Worm (Caenorhabditis elegans): ENCODE measurements around the gene K12B6.9.
A peak's percentile ranks its signal among the peaks of the same experiment; 100 is the strongest.

K12B6.9 gene

DNA sequence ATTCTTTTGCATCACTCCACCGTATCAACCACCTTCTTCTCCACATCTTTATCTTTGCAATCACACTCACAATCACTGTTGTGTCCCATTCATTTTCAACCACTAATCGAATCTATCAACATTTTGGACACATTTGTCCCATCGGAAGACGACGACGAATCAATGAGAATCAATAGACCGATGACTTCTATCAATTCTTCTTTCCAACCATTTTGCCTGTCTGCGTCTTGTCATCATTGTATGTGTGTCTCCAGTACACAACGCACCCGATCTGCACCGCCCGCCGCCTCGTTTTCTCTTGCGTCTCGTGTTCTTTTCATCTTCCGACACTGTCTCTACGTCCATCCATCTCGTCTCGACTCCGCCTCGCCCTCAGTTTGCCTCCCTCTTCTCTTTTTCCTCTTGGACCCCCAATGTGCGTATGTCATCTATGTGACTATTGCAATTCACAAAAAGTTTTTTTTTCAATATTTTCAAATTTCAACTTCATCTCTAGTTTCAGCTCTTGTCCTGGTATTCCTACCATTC, 45.9 kb downstream of the K12B6.9 start, which contains the start of gene dmd-7 (continued):
- TF ChIP-seq cey-2 (tag; optimal IDR thresholded peaks at IDR 0.05; ENCODE audit: borderline replicate concordance, insufficient read depth): peak; percentile 58
- TF ChIP-seq ces-1 (GFP tag; optimal IDR thresholded peaks at IDR 0.05): no peak
- no peak for TF ChIP-seq skn-1 (tag; optimal IDR thresholded peaks at IDR 0.05)
- peak; percentile 78 for TF ChIP-seq mep-1 (tag; optimal IDR thresholded peaks at IDR 0.05)
- peak; percentile 61; the same call in 1 of the 2 replicates for TF ChIP-seq pha-4 (GFP tag; IDR thresholded peaks at IDR 0.05)
- TF ChIP-seq pha-4 (tag; optimal IDR thresholded peaks at IDR 0.05): no peak
- TF ChIP-seq mxl-2 (GFP tag; conservative IDR thresholded peaks at IDR 0.05): peak; percentile 69; the same call in 1 of the 2 replicates
- no peak for TF ChIP-seq ceh-44 (GFP tag; IDR thresholded peaks at IDR 0.05)
- TF ChIP-seq mes-2 (tag; optimal IDR thresholded peaks at IDR 0.05; ENCODE audit: poor library complexity, severe bottlenecking): peak; percentile 80
- TF ChIP-seq snpc-4 (tag; optimal IDR thresholded peaks at IDR 0.05): no peak
- TF ChIP-seq ztf-11 (tag; optimal IDR thresholded peaks at IDR 0.05): no peak
- peak; percentile 82 for TF ChIP-seq ceh-20 (GFP tag; IDR thresholded peaks at IDR 0.05)
- TF ChIP-seq unc-39 (tag; optimal IDR thresholded peaks at IDR 0.05): no peak
- TF ChIP-seq pqm-1 (tag; optimal IDR thresholded peaks at IDR 0.05): peak; percentile 1
- TF ChIP-seq dmd-6 (GFP tag; IDR thresholded peaks at IDR 0.05): peak; percentile 99
- TF ChIP-seq nhr-28 (tag; optimal IDR thresholded peaks at IDR 0.05): peak; percentile 89
- no peak for TF ChIP-seq dmd-9 (GFP tag; IDR thresholded peaks at IDR 0.05)
- TF ChIP-seq lim-7 (GFP tag; IDR thresholded peaks at IDR 0.05): no peak
- 0 out of 2 replicates have a peak, but pooled peaks have one; percentile 60 for TF ChIP-seq ctbp-1 (GFP tag; IDR thresholded peaks at IDR 0.05)
- TF ChIP-seq zip-11 (GFP tag; IDR thresholded peaks at IDR 0.05): no peak
- TF ChIP-seq zfp-3 (GFP tag; conservative IDR thresholded peaks at IDR 0.05): no peak
- peak; percentile 2 to 95 for TF ChIP-seq hif-1 (tag; optimal IDR thresholded peaks at IDR 0.05)
- no peak for TF ChIP-seq dmd-8 (GFP tag; IDR thresholded peaks at IDR 0.05)
- TF ChIP-seq T26A8.4 (GFP tag; IDR thresholded peaks at IDR 0.05): peak; percentile 67; the same call in 1 of the 2 replicates
- no peak for TF ChIP-seq nhr-237 (tag; optimal IDR thresholded peaks at IDR 0.05)
- TF ChIP-seq Y105C5A.15 (GFP tag; IDR thresholded peaks at IDR 0.05): no peak
- no peak for TF ChIP-seq ceh-62 (tag; optimal IDR thresholded peaks at IDR 0.05)
- TF ChIP-seq tra-1 (GFP tag; IDR thresholded peaks at IDR 0.05): peak; percentile 94
- peak; percentile 75 to 86 for TF ChIP-seq lsy-2 (tag; optimal IDR thresholded peaks at IDR 0.05)
- TF ChIP-seq F26F4.8 (GFP tag; conservative IDR thresholded peaks at IDR 0.05): no peak
- peak; percentile 18 for TF ChIP-seq zag-1 (tag; optimal IDR thresholded peaks at IDR 0.05)
- no peak for TF ChIP-seq egl-27 (tag; optimal IDR thresholded peaks at IDR 0.05)
- peak; percentile 13 for TF ChIP-seq jun-1 (tag; optimal IDR thresholded peaks at IDR 0.05)
- peak; percentile 23 to 51 for TF ChIP-seq daf-16 (GFP tag; optimal IDR thresholded peaks at IDR 0.05)
- TF ChIP-seq daf-16 (tag; optimal IDR thresholded peaks at IDR 0.05): peak; percentile 55
- TF ChIP-seq Y75B8A.6 (GFP tag; IDR thresholded peaks at IDR 0.05): no peak
- TF ChIP-seq D1046.2 (GFP tag; IDR thresholded peaks at IDR 0.05): no peak
- peak in 1 of 2 experiments; percentile 94 for TF ChIP-seq unc-62 (GFP tag; optimal IDR thresholded peaks at IDR 0.05 in 1 of 2)
- TF ChIP-seq unc-62 (tag; optimal IDR thresholded peaks at IDR 0.05): no peak
- TF ChIP-seq unc-130 (GFP tag; optimal IDR thresholded peaks at IDR 0.05): no peak
- TF ChIP-seq nhr-41 (GFP tag; IDR thresholded peaks at IDR 0.05): no peak
- TF ChIP-seq ceh-82 (tag; optimal IDR thresholded peaks at IDR 0.05): no peak
- TF ChIP-seq nhr-77 (tag; optimal IDR thresholded peaks at IDR 0.05): peak; percentile 85
- peak; percentile 76 for TF ChIP-seq nhr-11 (tag; optimal IDR thresholded peaks at IDR 0.05)
- TF ChIP-seq tag-97 (GFP tag; IDR thresholded peaks at IDR 0.05): no peak
- peak; percentile 69; the same call in 1 of the 2 replicates for TF ChIP-seq saeg-2 (GFP tag; IDR thresholded peaks at IDR 0.05)
- TF ChIP-seq set-16 (GFP tag; IDR thresholded peaks at IDR 0.05): peak; percentile 58
- no peak for TF ChIP-seq lir-3 (tag; optimal IDR thresholded peaks at IDR 0.05)
- TF ChIP-seq rbr-2 (tag; optimal IDR thresholded peaks at IDR 0.05): peak; percentile 75
- peak; percentile 89 for TF ChIP-seq nhr-6 (tag; optimal IDR thresholded peaks at IDR 0.05)
- TF ChIP-seq ama-1 (optimal IDR thresholded peaks at IDR 0.05): no peak
- no peak for TF ChIP-seq daf-12 (tag; optimal IDR thresholded peaks at IDR 0.05)
- peak; percentile 58 for TF ChIP-seq gei-8 (GFP tag; optimal IDR thresholded peaks at IDR 0.05)

Data from whole organism, L4 larva.